Fruit fly (Drosophila melanogaster) whole organism, embryonic: ENCODE results near the gene CG31174.

Experiments used
- Antp ChIP-seq: fragments of 200-800 bp; sonication (Bioruptor generic); optimal IDR thresholded peaks from 3 replicates; lab custom pipeline; 2016; ENCODE audit warnings: missing biosample characterization, missing genetic modification characterization
- BEAF-32 ChIP-seq: fragments of 200-800 bp; sonication (Bioruptor generic); optimal IDR thresholded peaks from 3 replicates; lab custom pipeline; 2017; ENCODE audit warnings: missing biosample characterization, missing genetic modification characterization, mild to moderate bottlenecking, moderate library complexity, missing genetic modification reagents
- BtbVII ChIP-seq: fragments of 200-800 bp; sonication (Bioruptor generic); optimal IDR thresholded peaks from 3 replicates; lab custom pipeline; 2017; ENCODE audit warnings: missing biosample characterization, mild to moderate bottlenecking, missing genetic modification characterization
- CG10462 ChIP-seq: fragments of 200-800 bp; sonication (Bioruptor generic); optimal IDR thresholded peaks from 2 replicates; lab custom pipeline; 2016; ENCODE audit warnings: missing biosample characterization, missing genetic modification characterization
- CG10565 ChIP-seq: fragments of 200-800 bp; sonication (Bioruptor generic); optimal IDR thresholded peaks from 3 replicates; lab custom pipeline; 2016; ENCODE audit warnings: missing biosample characterization, mild to moderate bottlenecking, missing genetic modification characterization
- CG11504 ChIP-seq: fragments of 200-800 bp; sonication (Bioruptor generic); optimal IDR thresholded peaks from 3 replicates; lab custom pipeline; 2019; ENCODE audit warnings: missing biosample characterization, mild to moderate bottlenecking, missing genetic modification characterization, moderate library complexity
- CG11560 ChIP-seq: fragments of 200-800 bp; sonication (Bioruptor generic); IDR thresholded peaks from 3 replicates; pipeline ENCODE4 v1.3.6; 2022; ENCODE audit warnings: missing biosample characterization, missing genetic modification characterization
- CG11695 ChIP-seq: fragments of 200-800 bp; sonication (Bioruptor generic); IDR thresholded peaks from 3 replicates; pipeline ENCODE4 v1.3.6; 2022; ENCODE audit warnings: missing biosample characterization, missing genetic modification characterization
- CG11723 ChIP-seq: fragments of 200-800 bp; sonication (Bioruptor generic); optimal IDR thresholded peaks from 2 replicates; lab custom pipeline; 2017; ENCODE audit warnings: missing biosample characterization, mild to moderate bottlenecking, missing genetic modification characterization
- CG12942 ChIP-seq: fragments of 200-800 bp; sonication (Bioruptor generic); optimal IDR thresholded peaks from 3 replicates; lab custom pipeline; 2016; ENCODE audit warnings: missing biosample characterization, missing genetic modification characterization
- CG13296 ChIP-seq: fragments of 200-800 bp; sonication (Bioruptor generic); optimal IDR thresholded peaks from 3 replicates; lab custom pipeline; 2018; ENCODE audit warnings: missing biosample characterization, mild to moderate bottlenecking, missing genetic modification characterization
- CG14014 ChIP-seq: fragments of 200-800 bp; sonication (Bioruptor generic); IDR thresholded peaks from 2 replicates; pipeline ENCODE4 v1.3.6; 2022; ENCODE audit warnings: missing biosample characterization, missing genetic modification characterization
- CG17361 ChIP-seq: fragments of 200-800 bp; sonication (Bioruptor generic); IDR thresholded peaks from 3 replicates; pipeline ENCODE4 v1.3.6; 2022; ENCODE audit warnings: missing biosample characterization, missing genetic modification characterization
- CG18262 ChIP-seq: fragments of 200-800 bp; optimal IDR thresholded peaks from 3 replicates; lab custom pipeline; 2019; ENCODE audit warnings: missing biosample characterization, mild to moderate bottlenecking, missing genetic modification characterization, moderate library complexity
- CG2199 ChIP-seq: fragments of 200-800 bp; sonication (Bioruptor generic); IDR thresholded peaks from 3 replicates; pipeline ENCODE4 v1.3.6; 2022; ENCODE audit warnings: missing biosample characterization, missing genetic modification characterization
- CG33557 ChIP-seq: fragments of 200-800 bp; sonication (Bioruptor generic); optimal IDR thresholded peaks from 2 replicates; lab custom pipeline; 2019; ENCODE audit warnings: missing biosample characterization, mild to moderate bottlenecking, missing genetic modification characterization, moderate library complexity
- CG34376 ChIP-seq: fragments of 200-800 bp; sonication (Bioruptor generic); optimal IDR thresholded peaks from 2 replicates; lab custom pipeline; 2018; ENCODE audit warnings: missing biosample characterization, mild to moderate bottlenecking, missing genetic modification characterization
- CG3838 ChIP-seq: fragments of 200-800 bp; sonication (Bioruptor generic); optimal IDR thresholded peaks from 3 replicates; lab custom pipeline; 2016; ENCODE audit warnings: missing biosample characterization, missing genetic modification characterization
- CG4328 ChIP-seq: fragments of 200-800 bp; sonication (Bioruptor generic); optimal IDR thresholded peaks from 3 replicates; lab custom pipeline; 2017; ENCODE audit warnings: missing biosample characterization, missing genetic modification reagents, missing genetic modification characterization
- CG6689 ChIP-seq: fragments of 200-800 bp; sonication (Bioruptor generic); IDR thresholded peaks from 2 replicates; pipeline ENCODE4 v1.3.6; 2022; ENCODE audit warnings: missing biosample characterization, missing genetic modification characterization
- CG7928 ChIP-seq: fragments of 200-800 bp; sonication (Bioruptor generic); optimal IDR thresholded peaks from 2 replicates; lab custom pipeline; 2017; ENCODE audit warnings: missing biosample characterization, mild to moderate bottlenecking, missing genetic modification characterization
- CG8388 ChIP-seq: fragments of 200-800 bp; sonication (Bioruptor generic); optimal IDR thresholded peaks from 2 replicates; lab custom pipeline; 2019; ENCODE audit warnings: missing biosample characterization, mild to moderate bottlenecking, missing genetic modification characterization, moderate library complexity
- CG8924 ChIP-seq: fragments of 200-800 bp; optimal IDR thresholded peaks from 3 replicates; lab custom pipeline; 2019; ENCODE audit warnings: missing biosample characterization, mild to moderate bottlenecking, missing genetic modification characterization, moderate library complexity
- Chrac-16 ChIP-seq: fragments of 200-800 bp; sonication (Bioruptor generic); optimal IDR thresholded peaks from 3 replicates; lab custom pipeline; 2016; ENCODE audit warnings: missing biosample characterization, missing genetic modification characterization
- Dad ChIP-seq: fragments of 200-800 bp; sonication (Bioruptor generic); optimal IDR thresholded peaks from 3 replicates; lab custom pipeline; 2016; ENCODE audit warnings: missing biosample characterization, missing genetic modification characterization
- Dref ChIP-seq: fragments of 200-800 bp; sonication (Bioruptor generic); IDR thresholded peaks from 2 replicates; pipeline ENCODE4 v1.3.6; 2022; ENCODE audit warnings: missing biosample characterization, missing genetic modification characterization
- H15 ChIP-seq: fragments of 200-800 bp; sonication (Bioruptor generic); IDR thresholded peaks from 3 replicates; pipeline ENCODE4 v1.3.6; 2022; ENCODE audit warnings: missing biosample characterization, missing genetic modification characterization
- Mes4 ChIP-seq: fragments of 200-800 bp; sonication (Bioruptor generic); optimal IDR thresholded peaks from 2 replicates; lab custom pipeline; 2016; ENCODE audit warnings: missing biosample characterization, missing genetic modification characterization
- Mrtf ChIP-seq: fragments of 200-800 bp; sonication (Bioruptor generic); IDR thresholded peaks from 3 replicates; pipeline ENCODE4 v1.3.6; 2022; ENCODE audit warnings: missing biosample characterization, missing genetic modification characterization
- Myb ChIP-seq: fragments of 200-800 bp; sonication (Bioruptor generic); optimal IDR thresholded peaks from 2 replicates; lab custom pipeline; 2016; ENCODE audit warnings: missing biosample characterization, missing genetic modification characterization
- NfI ChIP-seq: fragments of 200-800 bp; sonication (Bioruptor generic); optimal IDR thresholded peaks from 3 replicates; lab custom pipeline; 2018; ENCODE audit warnings: missing biosample characterization, mild to moderate bottlenecking, missing genetic modification characterization, moderate library complexity
- Opbp ChIP-seq: fragments of 200-800 bp; sonication (Bioruptor generic); IDR thresholded peaks from 3 replicates; pipeline ENCODE4 v1.3.6; 2022; ENCODE audit warnings: missing biosample characterization, missing genetic modification characterization; ENCODE audit not compliant: partially characterized antibody
- Rx ChIP-seq: fragments of 200-800 bp; sonication (Bioruptor generic); IDR thresholded peaks from 2 replicates; pipeline ENCODE4 v1.3.6; 2022; ENCODE audit warnings: missing biosample characterization, missing genetic modification characterization
- Sin3A ChIP-seq: fragments of >200 bp; optimal IDR thresholded peaks from 2 replicates; lab custom pipeline; 2018
- YL-1 ChIP-seq: fragments of 200-800 bp; sonication (Bioruptor generic); optimal IDR thresholded peaks from 3 replicates; lab custom pipeline; 2017; ENCODE audit warnings: missing biosample characterization, mild to moderate bottlenecking, missing genetic modification characterization
- ara ChIP-seq: fragments of 200-800 bp; sonication (Bioruptor generic); IDR thresholded peaks from 2 replicates; pipeline ENCODE4 v1.3.6; 2022; ENCODE audit warnings: missing biosample characterization, missing genetic modification characterization
- chinmo ChIP-seq: fragments of 200-800 bp; sonication (Bioruptor generic); IDR thresholded peaks from 4 replicates; pipeline ENCODE4 v1.3.6; 2022; ENCODE audit warnings: missing biosample characterization, missing genetic modification characterization; ENCODE audit not compliant: partially characterized antibody
- crol ChIP-seq: fragments of 200-800 bp; sonication (Bioruptor generic); IDR thresholded peaks from 2 replicates; pipeline ENCODE4 v1.3.6; 2022; ENCODE audit warnings: missing biosample characterization, missing genetic modification characterization
- grn ChIP-seq: fragments of 200-800 bp; sonication (Bioruptor generic); optimal IDR thresholded peaks from 3 replicates; lab custom pipeline; 2017; ENCODE audit warnings: missing biosample characterization, missing genetic modification characterization
- inv ChIP-seq: fragments of 200-800 bp; sonication (Bioruptor generic); IDR thresholded peaks from 2 replicates; pipeline ENCODE4 v1.3.6; 2022; ENCODE audit warnings: missing biosample characterization, missing genetic modification characterization; ENCODE audit not compliant: partially characterized antibody
- knrl ChIP-seq: fragments of 200-800 bp; sonication (Bioruptor generic); IDR thresholded peaks from 3 replicates; pipeline ENCODE4 v1.3.6; 2022; ENCODE audit warnings: missing biosample characterization, missing genetic modification characterization; ENCODE audit not compliant: partially characterized antibody
- lola ChIP-seq, 3 experiments: fragments of >200 bp in 2 of 3; fragments of 200-800 bp in 1 of 3; sonication (Bioruptor generic) in 1 of 3; optimal IDR thresholded peaks; 2 replicates each; lab custom pipeline; 2017 to 2019; ENCODE audit warnings: missing biosample characterization in 3 of 3, missing genetic modification characterization in 3 of 3, mild to moderate bottlenecking in 1 of 3, moderate library complexity in 1 of 3
- p53 ChIP-seq: fragments of 200-800 bp; sonication (Bioruptor generic); optimal IDR thresholded peaks from 2 replicates; lab custom pipeline; 2016; ENCODE audit warnings: missing biosample characterization, missing genetic modification characterization
- pho ChIP-seq: fragments of 200-800 bp; sonication (Bioruptor generic); optimal IDR thresholded peaks from 2 replicates; lab custom pipeline; 2016; ENCODE audit warnings: missing biosample characterization, missing genetic modification characterization
- rib ChIP-seq: fragments of 200-800 bp; sonication (Bioruptor generic); IDR thresholded peaks from 2 replicates; pipeline ENCODE4 v1.3.6; 2022; ENCODE audit warnings: missing biosample characterization, missing genetic modification characterization
- stwl ChIP-seq: fragments of 200-800 bp; sonication (Bioruptor generic); optimal IDR thresholded peaks from 3 replicates; lab custom pipeline; 2018; ENCODE audit warnings: missing biosample characterization, mild to moderate bottlenecking, missing genetic modification characterization, moderate library complexity
- trh ChIP-seq: fragments of 200-800 bp; sonication (Bioruptor generic); optimal IDR thresholded peaks from 2 replicates; lab custom pipeline; 2016; ENCODE audit warnings: missing biosample characterization, missing genetic modification characterization
- unc-4 ChIP-seq: fragments of 200-800 bp; sonication (Bioruptor generic); IDR thresholded peaks from 2 replicates; pipeline ENCODE4 v1.3.6; 2022; ENCODE audit warnings: missing biosample characterization, missing genetic modification characterization; ENCODE audit not compliant: partially characterized antibody
- wdn ChIP-seq: fragments of 200-800 bp; sonication (Bioruptor generic); IDR thresholded peaks from 2 replicates; pipeline ENCODE4 v1.3.6; 2022; ENCODE audit warnings: missing biosample characterization, missing genetic modification characterization

Gene CG31174

DNA sequence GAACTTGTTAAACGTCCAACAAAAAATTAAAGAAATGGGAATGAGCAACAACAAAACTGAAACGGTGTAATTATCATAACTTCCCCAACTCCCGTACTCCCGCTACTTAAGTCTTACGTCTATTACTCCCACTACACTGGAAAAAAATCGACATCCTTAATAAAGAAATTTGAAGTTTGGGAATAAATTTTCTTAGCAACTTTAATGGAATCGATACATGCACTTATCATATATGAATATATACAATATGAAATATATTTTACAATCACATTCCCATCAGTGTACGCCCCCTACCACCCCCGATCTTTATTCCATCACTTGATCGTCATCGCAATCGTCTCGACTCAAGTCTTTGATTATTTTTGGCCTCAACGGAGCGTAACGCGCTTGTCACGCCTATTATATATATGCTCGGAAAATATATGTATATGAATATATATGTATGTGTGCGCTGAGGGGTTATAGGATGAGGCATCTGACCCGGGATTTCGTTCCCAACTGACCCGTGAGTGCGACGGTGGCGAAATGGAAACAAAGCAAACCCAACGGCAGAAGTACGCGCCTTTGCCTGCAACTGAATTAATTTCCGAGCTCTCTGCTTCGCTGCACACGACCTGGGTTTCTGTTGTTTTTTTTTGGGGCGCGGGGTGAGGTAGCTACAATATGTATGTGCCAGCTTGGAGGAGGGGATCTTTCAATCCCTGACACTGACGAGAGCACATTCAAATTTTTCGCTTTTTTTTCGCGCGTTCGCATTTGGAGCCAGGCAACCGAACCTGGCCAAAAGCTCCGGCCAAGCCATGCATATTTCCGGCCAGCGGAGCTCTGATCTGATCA is 34.9 kb downstream of the CG31174 start (continued):
- peak; percentile 75 for TF ChIP-seq CG18262
- TF ChIP-seq CG12942 = no peak
- no peak for TF ChIP-seq ara
- no peak for TF ChIP-seq CG10462 (GFP tag; lab: Kevin White, UChicago)
- peak; percentile 59 for TF ChIP-seq crol (GFP tag; lab: Robert Waterston, UW)
- TF ChIP-seq CG3838 = no peak
- no peak for TF ChIP-seq Myb (GFP tag; lab: Kevin White, UChicago)
- peak; percentile 67 for TF ChIP-seq CG8388 (GFP tag; lab: Kevin White, UChicago)
- 0 out of 2 replicates have a peak, but pooled peaks have one; percentile 16 for TF ChIP-seq Rx
- no peak for TF ChIP-seq CG13296
- TF ChIP-seq knrl (GFP tag; lab: Robert Waterston, UW) = no peak
- no peak for TF ChIP-seq Sin3A (lab: Kevin White, UChicago)
- TF ChIP-seq p53 (GFP tag; lab: Kevin White, UChicago) = no peak
- no peak for TF ChIP-seq inv
- no peak for TF ChIP-seq CG11560
- TF ChIP-seq YL-1 (GFP tag; lab: Kevin White, UChicago) = no peak
- peak; percentile 33 for TF ChIP-seq Chrac-16
- peak; percentile 47; the same call in 1 of the 2 replicates for TF ChIP-seq CG6689 (GFP tag; lab: Robert Waterston, UW)
- TF ChIP-seq grn (GFP tag; lab: Kevin White, UChicago) = peak; percentile 14
- peak in 1 of 3 experiments; percentile 77 for TF ChIP-seq lola (GFP tag; optimal IDR thresholded peaks at IDR 0.05; lab: Kevin White, UChicago)
- no peak for TF ChIP-seq wdn (GFP tag; lab: Robert Waterston, UW)
- peak; percentile 14 for TF ChIP-seq CG8924
- TF ChIP-seq trh (GFP tag; lab: Kevin White, UChicago) = no peak
- peak; percentile 50 for TF ChIP-seq CG33557
- TF ChIP-seq stwl (tag; lab: Kevin White, UChicago) = no peak
- TF ChIP-seq Mes4 (GFP tag; lab: Kevin White, UChicago) = no peak
- no peak for TF ChIP-seq NfI (GFP tag; lab: Kevin White, UChicago)
- no peak for TF ChIP-seq Mrtf
- TF ChIP-seq CG14014 (GFP tag; lab: Robert Waterston, UW) = no peak
- no peak for TF ChIP-seq rib
- no peak for TF ChIP-seq Dref (GFP tag; lab: Robert Waterston, UW)
- TF ChIP-seq CG11723 (GFP tag; lab: Kevin White, UChicago) = no peak
- no peak for TF ChIP-seq Antp (GFP tag; lab: Kevin White, UChicago)
- TF ChIP-seq Dad = no peak
- no peak for TF ChIP-seq pho (GFP tag; lab: Kevin White, UChicago)
- TF ChIP-seq CG10565 (GFP tag; lab: Kevin White, UChicago) = no peak
- TF ChIP-seq Opbp (GFP tag; lab: Robert Waterston, UW) = no peak
- TF ChIP-seq CG17361 (GFP tag; lab: Robert Waterston, UW) = peak; percentile 58; the same call in 2 of the 3 replicates
- TF ChIP-seq CG11504 = peak; percentile 26
- TF ChIP-seq BtbVII (GFP tag; lab: Kevin White, UChicago) = no peak
- TF ChIP-seq CG7928 (GFP tag; lab: Kevin White, UChicago) = no peak
- no peak for TF ChIP-seq CG34376 (GFP tag; lab: Kevin White, UChicago)
- no peak for TF ChIP-seq CG2199 (GFP tag; lab: Robert Waterston, UW)
- 0 out of 3 replicates have a peak, but pooled peaks have one; percentile 46 for TF ChIP-seq H15 (GFP tag; lab: Robert Waterston, UW)
- TF ChIP-seq unc-4 (GFP tag; lab: Robert Waterston, UW) = no peak
- no peak for TF ChIP-seq CG4328
- TF ChIP-seq BEAF-32 (GFP tag; lab: Kevin White, UChicago) = no peak
- TF ChIP-seq chinmo = 0 out of 4 replicates have a peak, but pooled peaks have one; percentile 26
- no peak for TF ChIP-seq CG11695 (GFP tag; lab: Robert Waterston, UW)
